Worm (Caenorhabditis elegans): ENCODE results near the gene srg-54.
A peak's percentile ranks its signal among the peaks of the same experiment; 100 is the strongest.

Gene srg-54

DNA sequence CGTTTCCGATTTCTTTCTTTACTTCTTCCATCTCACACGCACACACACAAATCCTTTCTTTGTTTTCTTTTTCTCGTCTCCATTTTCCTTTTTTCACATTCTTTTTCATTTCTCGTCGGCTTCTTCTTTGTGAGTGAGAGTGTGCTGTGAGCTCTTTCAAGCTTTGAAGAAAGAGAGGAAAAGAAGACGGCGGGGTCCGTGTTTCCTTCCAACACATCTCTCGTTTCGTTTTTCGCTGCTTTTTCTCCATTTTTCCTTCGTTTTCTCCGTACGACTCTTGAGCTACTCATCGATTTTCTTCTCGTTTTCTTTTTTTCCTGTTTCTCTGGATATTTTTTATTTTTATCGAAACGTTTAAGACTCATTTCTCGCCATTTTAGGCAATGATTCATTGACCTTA is 6.2 kb upstream of the srg-54 start:
- TF ChIP-seq elt-1 (tag; optimal IDR thresholded peaks at IDR 0.05) (no peak), gmeb-1 (tag; optimal IDR thresholded peaks at IDR 0.05) (no peak), nhr-23 (tag; optimal IDR thresholded peaks at IDR 0.05) (no peak), C34F6.9 (tag; optimal IDR thresholded peaks at IDR 0.05) (peak; percentile 70), nhr-10 (tag; optimal IDR thresholded peaks at IDR 0.05) (no peak), crh-2 (tag; optimal IDR thresholded peaks at IDR 0.05) (peak; percentile 46), ceh-16 (tag; optimal IDR thresholded peaks at IDR 0.05) (no peak), F13H6.1 (tag; optimal IDR thresholded peaks at IDR 0.05) (peak; percentile 7), lsy-2 (tag; optimal IDR thresholded peaks at IDR 0.05) (peak in 1 of 2 experiments; percentile 31), Y55F3AM.14 (GFP tag; optimal IDR thresholded peaks at IDR 0.05) (peak; percentile 3), sem-4 (tag; optimal IDR thresholded peaks at IDR 0.05) (no peak), nhr-6 (tag; optimal IDR thresholded peaks at IDR 0.05) (no peak), zag-1 (tag; optimal IDR thresholded peaks at IDR 0.05) (no peak), ztf-1 (GFP tag; conservative IDR thresholded peaks at IDR 0.05) (no peak), aly-2 (tag; optimal IDR thresholded peaks at IDR 0.05) (no peak), ztf-11 (tag; optimal IDR thresholded peaks at IDR 0.05) (no peak), ceh-82 (tag; optimal IDR thresholded peaks at IDR 0.05) (no peak), ZK546.5 (tag; optimal IDR thresholded peaks at IDR 0.05) (no peak), unc-39 (tag; optimal IDR thresholded peaks at IDR 0.05) (no peak), mbf-1 (tag; optimal IDR thresholded peaks at IDR 0.05) (no peak), ztf-4 (tag; optimal IDR thresholded peaks at IDR 0.05) (no peak), nhr-11 (tag; optimal IDR thresholded peaks at IDR 0.05) (no peak), sma-9 (GFP tag; optimal IDR thresholded peaks at IDR 0.05) (no peak), sma-9 (tag; optimal IDR thresholded peaks at IDR 0.05) (no peak), mdl-1 (tag; optimal IDR thresholded peaks at IDR 0.05) (no peak), nhr-129 (tag; optimal IDR thresholded peaks at IDR 0.05) (peak; percentile 44), skn-1 (tag; optimal IDR thresholded peaks at IDR 0.05) (no peak), unc-55 (GFP tag; optimal IDR thresholded peaks at IDR 0.05) (peak; percentile 93), nhr-25 (tag; optimal IDR thresholded peaks at IDR 0.05) (no peak), unc-62 (GFP tag; optimal IDR thresholded peaks at IDR 0.05) (no peak)

ce11 chrV:14928248-14928647 is 4.2 kb upstream of the srg-54 start, which contains the start of gene srg-55:
srg-55 (minus strand) TSS chrV:14928348.
- TF ChIP-seq blmp-1 (tag; optimal IDR thresholded peaks at IDR 0.05; ENCODE audit: insufficient read depth) (no peak), lin-39 (tag; optimal IDR thresholded peaks at IDR 0.05) (no peak), F13H6.1 (tag; optimal IDR thresholded peaks at IDR 0.05) (no peak), elt-3 (tag; optimal IDR thresholded peaks at IDR 0.05) (no peak), lin-13 (GFP tag; optimal IDR thresholded peaks at IDR 0.05) (no peak), nhr-12 (tag; optimal IDR thresholded peaks at IDR 0.05) (no peak), mdl-1 (tag; optimal IDR thresholded peaks at IDR 0.05) (no peak), dmd-4 (tag; optimal IDR thresholded peaks at IDR 0.05) (no peak), mab-5 (tag; optimal IDR thresholded peaks at IDR 0.05) (no peak), unc-39 (tag; optimal IDR thresholded peaks at IDR 0.05) (no peak), nhr-6 (tag; optimal IDR thresholded peaks at IDR 0.05) (no peak)

DNA sequence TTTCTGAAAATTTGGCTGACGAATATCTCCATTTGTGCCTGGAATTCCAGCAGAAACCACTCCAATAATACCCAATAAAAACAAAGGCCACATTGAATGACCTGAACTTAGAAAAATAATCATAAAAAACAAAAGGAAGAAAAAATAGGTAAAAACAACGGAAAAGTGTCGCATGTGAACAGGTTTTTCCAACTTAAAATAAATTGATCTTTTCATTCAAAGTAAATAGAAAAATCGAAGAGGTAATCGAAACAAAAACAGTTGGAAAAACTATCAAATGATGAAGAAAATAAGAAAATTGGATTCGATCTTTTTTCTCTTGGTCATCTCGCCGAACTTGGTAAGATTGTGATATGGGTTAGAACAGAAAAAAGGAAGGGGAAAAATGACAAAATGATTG is 2.5 kb downstream of the srg-54 start, which contains the start of gene zmp-4:
Gene zmp-4, minus strand, starts transcription at position 101 of the 400 bp plus-strand sequence.
- no peak for TF ChIP-seq ZK546.5 (tag; optimal IDR thresholded peaks at IDR 0.05)

ce11 chrV:14915599-14915998 is 8.4 kb downstream of the srg-54 start, which contains the start of gene H12D21.11:
H12D21.11 (plus strand) TSS chrV:14915899.
- TF ChIP-seq crh-2 (tag; optimal IDR thresholded peaks at IDR 0.05) (no peak), sma-3 (GFP tag; optimal IDR thresholded peaks at IDR 0.05) (no peak), egl-27 (tag; optimal IDR thresholded peaks at IDR 0.05) (no peak), unc-39 (tag; optimal IDR thresholded peaks at IDR 0.05) (no peak), ztf-11 (tag; optimal IDR thresholded peaks at IDR 0.05) (no peak), nhr-23 (tag; optimal IDR thresholded peaks at IDR 0.05) (no peak), aly-2 (tag; optimal IDR thresholded peaks at IDR 0.05) (no peak), unc-62 (GFP tag; optimal IDR thresholded peaks at IDR 0.05) (no peak), nhr-21 (tag; optimal IDR thresholded peaks at IDR 0.05) (no peak), unc-55 (GFP tag; optimal IDR thresholded peaks at IDR 0.05) (no peak), nhr-77 (tag; optimal IDR thresholded peaks at IDR 0.05) (no peak), lin-13 (GFP tag; optimal IDR thresholded peaks at IDR 0.05) (no peak), ama-1 (optimal IDR thresholded peaks at IDR 0.05) (no peak), mbf-1 (tag; optimal IDR thresholded peaks at IDR 0.05) (no peak), fos-1 (tag; optimal IDR thresholded peaks at IDR 0.05) (no peak), ztf-4 (tag; optimal IDR thresholded peaks at IDR 0.05) (no peak)
